Fruit fly (Drosophila melanogaster) whole organism, embryonic: Measurements from ENCODE around the gene Dnaaf4.

ENCODE experiments used
- Aef1 ChIP-seq: fragments of 200-800 bp; sonication (Bioruptor generic); IDR thresholded peaks from 3 replicates; pipeline ENCODE4 v1.3.6; 2022; ENCODE audit warnings: missing biosample characterization, missing genetic modification characterization
- Atf3 ChIP-seq: fragments of 200-800 bp; sonication (Bioruptor generic); optimal IDR thresholded peaks from 3 replicates; lab custom pipeline; 2016; ENCODE audit warnings: missing biosample characterization, missing genetic modification characterization
- BEAF-32 ChIP-seq: fragments of 200-800 bp; sonication (Bioruptor generic); optimal IDR thresholded peaks from 3 replicates; lab custom pipeline; 2017; ENCODE audit warnings: missing biosample characterization, missing genetic modification characterization, mild to moderate bottlenecking, moderate library complexity, missing genetic modification reagents
- CG10209 ChIP-seq: fragments of 200-800 bp; sonication (Bioruptor generic); optimal IDR thresholded peaks from 3 replicates; lab custom pipeline; 2017; ENCODE audit warnings: missing biosample characterization, mild to moderate bottlenecking, missing genetic modification characterization, missing genetic modification reagents
- CG10267 ChIP-seq: fragments of 200-800 bp; sonication (Bioruptor generic); optimal IDR thresholded peaks from 2 replicates; lab custom pipeline; 2018; ENCODE audit warnings: missing biosample characterization, mild to moderate bottlenecking, missing genetic modification characterization, moderate library complexity
- CG10321 ChIP-seq: fragments of 200-800 bp; sonication (Bioruptor generic); IDR thresholded peaks from 2 replicates; pipeline ENCODE4 v1.3.6; 2022; ENCODE audit warnings: missing biosample characterization, missing genetic modification characterization
- CG12155 ChIP-seq: fragments of 200-800 bp; sonication (Bioruptor generic); optimal IDR thresholded peaks from 3 replicates; lab custom pipeline; 2016; ENCODE audit warnings: missing biosample characterization, missing genetic modification characterization
- CG13624 ChIP-seq: fragments of 200-800 bp; sonication (Bioruptor generic); optimal IDR thresholded peaks from 2 replicates; lab custom pipeline; 2016; ENCODE audit warnings: missing biosample characterization, missing genetic modification characterization
- CG14014 ChIP-seq: fragments of 200-800 bp; sonication (Bioruptor generic); IDR thresholded peaks from 2 replicates; pipeline ENCODE4 v1.3.6; 2022; ENCODE audit warnings: missing biosample characterization, missing genetic modification characterization
- CG15073 ChIP-seq: fragments of 200-800 bp; sonication (Bioruptor generic); optimal IDR thresholded peaks from 2 replicates; lab custom pipeline; 2016; ENCODE audit warnings: missing biosample characterization, missing genetic modification characterization
- CG1602 ChIP-seq: fragments of 200-800 bp; sonication (Bioruptor generic); optimal IDR thresholded peaks from 3 replicates; lab custom pipeline; 2016; ENCODE audit warnings: missing biosample characterization, missing genetic modification characterization
- CG17328 ChIP-seq: fragments of 200-800 bp; sonication (Bioruptor generic); IDR thresholded peaks from 2 replicates; pipeline ENCODE4 v1.3.6; 2022; ENCODE audit warnings: missing biosample characterization, missing genetic modification characterization
- CG18599 ChIP-seq: fragments of 200-800 bp; sonication (Bioruptor generic); optimal IDR thresholded peaks from 3 replicates; lab custom pipeline; 2017; ENCODE audit warnings: missing biosample characterization, missing genetic modification characterization, mild to moderate bottlenecking, moderate library complexity, missing genetic modification reagents
- CG2120 ChIP-seq: fragments of 200-800 bp; sonication (Bioruptor generic); optimal IDR thresholded peaks from 3 replicates; lab custom pipeline; 2016; ENCODE audit warnings: missing biosample characterization, missing genetic modification characterization
- CG30403 ChIP-seq: fragments of 200-800 bp; sonication (Bioruptor generic); optimal IDR thresholded peaks from 3 replicates; lab custom pipeline; 2016; ENCODE audit warnings: missing biosample characterization, missing genetic modification characterization
- CG5180 ChIP-seq: fragments of 200-800 bp; sonication (Bioruptor generic); optimal IDR thresholded peaks from 3 replicates; lab custom pipeline; 2017; ENCODE audit warnings: missing biosample characterization, missing genetic modification characterization, mild to moderate bottlenecking, moderate library complexity, missing genetic modification reagents
- CG6254 ChIP-seq: fragments of 200-800 bp; sonication (Bioruptor generic); optimal IDR thresholded peaks from 3 replicates; lab custom pipeline; 2017; ENCODE audit warnings: mild to moderate bottlenecking, missing biosample characterization, missing genetic modification reagents, missing genetic modification characterization
- CG6689 ChIP-seq: fragments of 200-800 bp; sonication (Bioruptor generic); IDR thresholded peaks from 2 replicates; pipeline ENCODE4 v1.3.6; 2022; ENCODE audit warnings: missing biosample characterization, missing genetic modification characterization
- D19B ChIP-seq: fragments of 200-800 bp; sonication (Bioruptor generic); optimal IDR thresholded peaks from 2 replicates; lab custom pipeline; 2017; ENCODE audit warnings: missing biosample characterization, mild to moderate bottlenecking, missing genetic modification characterization
- Dek ChIP-seq: fragments of 200-800 bp; sonication (Bioruptor generic); optimal IDR thresholded peaks from 3 replicates; lab custom pipeline; 2019; ENCODE audit warnings: missing biosample characterization, mild to moderate bottlenecking, missing genetic modification characterization, moderate library complexity
- Drgx ChIP-seq: fragments of 200-800 bp; sonication (Bioruptor generic); IDR thresholded peaks from 2 replicates; pipeline ENCODE4 v1.3.6; 2022; ENCODE audit warnings: missing biosample characterization, missing genetic modification characterization
- Eip74EF ChIP-seq, 2 experiments: fragments of 200-800 bp in 1 of 2; fragments of >200 bp in 1 of 2; sonication (Bioruptor generic) in 1 of 2; optimal IDR thresholded peaks; 2 replicates each; lab custom pipeline; 2017 to 2019; ENCODE audit warnings: missing biosample characterization in 2 of 2, missing genetic modification characterization in 2 of 2, mild to moderate bottlenecking in 1 of 2, moderate library complexity in 1 of 2
- Jarid2 ChIP-seq: fragments of 200-800 bp; sonication (Bioruptor generic); optimal IDR thresholded peaks from 3 replicates; lab custom pipeline; 2017; ENCODE audit warnings: mild to moderate bottlenecking, missing biosample characterization, missing genetic modification reagents, missing genetic modification characterization
- Lim3 ChIP-seq: fragments of 200-800 bp; sonication (Bioruptor generic); IDR thresholded peaks from 2 replicates; pipeline ENCODE4 v1.3.6; 2022; ENCODE audit warnings: missing biosample characterization, missing genetic modification characterization
- Med ChIP-seq: fragments of 200-800 bp; sonication (Bioruptor generic); peaks from one replicate; lab custom pipeline; 2016; ENCODE audit warnings: missing biosample characterization, missing genetic modification characterization, mild to moderate bottlenecking, inconsistent platforms, moderate library complexity
- Meics ChIP-seq: fragments of 200-800 bp; sonication (Bioruptor generic); optimal IDR thresholded peaks from 2 replicates; lab custom pipeline; 2017; ENCODE audit warnings: missing biosample characterization, mild to moderate bottlenecking, missing genetic modification characterization
- Optix ChIP-seq: fragments of 200-800 bp; sonication (Bioruptor generic); IDR thresholded peaks from 3 replicates; pipeline ENCODE4 v1.3.6; 2022; ENCODE audit warnings: missing biosample characterization, missing genetic modification characterization
- Trl ChIP-seq, 3 experiments: fragments of >200 bp in 2 of 3; fragments of 200-800 bp in 1 of 3; sonication (Bioruptor generic) in 1 of 3; optimal IDR thresholded peaks; 2 replicates in 1 of 3; 3 replicates in 2 of 3; lab custom pipeline; 2016 to 2017; ENCODE audit warnings: missing biosample characterization in 1 of 3, missing genetic modification characterization in 1 of 3
- Usf ChIP-seq: fragments of 200-800 bp; sonication (Bioruptor generic); optimal IDR thresholded peaks from 2 replicates; lab custom pipeline; 2017; ENCODE audit warnings: missing genotype, missing biosample characterization, missing genetic modification characterization
- ase ChIP-seq: fragments of 200-800 bp; sonication (Bioruptor generic); IDR thresholded peaks from 3 replicates; pipeline ENCODE4 v1.3.6; 2022; ENCODE audit warnings: missing biosample characterization, missing genetic modification characterization
- az2 ChIP-seq: fragments of 200-800 bp; sonication (Bioruptor generic); optimal IDR thresholded peaks from 3 replicates; lab custom pipeline; 2016; ENCODE audit warnings: missing biosample characterization, missing genetic modification characterization
- bsh ChIP-seq, 2 experiments: fragments of 200-800 bp; sonication (Bioruptor generic); optimal IDR thresholded peaks; 2 replicates each; lab custom pipeline; 2017 to 2018; ENCODE audit warnings: mild to moderate bottlenecking in 2 of 2, missing biosample characterization in 2 of 2, missing genetic modification characterization in 2 of 2, moderate library complexity in 1 of 2
- chif ChIP-seq, 2 experiments: fragments of 200-800 bp; sonication (Bioruptor generic); optimal IDR thresholded peaks; 3 replicates each; lab custom pipeline; 2016; ENCODE audit warnings: missing biosample characterization in 2 of 2, missing genetic modification characterization in 2 of 2
- chm ChIP-seq: fragments of 200-800 bp; sonication (Bioruptor generic); IDR thresholded peaks from 2 replicates; pipeline ENCODE4 v1.3.6; 2022; ENCODE audit warnings: missing biosample characterization, missing genetic modification characterization
- corto ChIP-seq: fragments of 200-800 bp; sonication (Bioruptor generic); optimal IDR thresholded peaks from 2 replicates; lab custom pipeline; 2016; ENCODE audit warnings: missing biosample characterization, mild to moderate bottlenecking, missing genetic modification characterization, moderate library complexity
- esg ChIP-seq: fragments of 200-800 bp; sonication (Bioruptor generic); conservative IDR thresholded peaks from 2 replicates; pipeline ENCODE4 v1.3.6; 2022; ENCODE audit warnings: missing biosample characterization, missing genetic modification characterization
- eve ChIP-seq, 2 experiments: fragments of >200 bp; optimal IDR thresholded peaks; 2 replicates each; lab custom pipeline; 2017; ENCODE audit warnings: missing biosample characterization in 2 of 2, missing genetic modification characterization in 2 of 2
- exex ChIP-seq: fragments of 200-800 bp; sonication (Bioruptor generic); optimal IDR thresholded peaks from 4 replicates; lab custom pipeline; 2018; ENCODE audit warnings: missing biosample characterization, mild to moderate bottlenecking, missing genetic modification characterization, moderate library complexity
- lab ChIP-seq: fragments of 200-800 bp; sonication (Bioruptor generic); optimal IDR thresholded peaks from 3 replicates; lab custom pipeline; 2017; ENCODE audit warnings: missing biosample characterization, missing genetic modification characterization, mild to moderate bottlenecking, moderate library complexity, missing genetic modification reagents
- lbe ChIP-seq: fragments of 200-800 bp; sonication (Bioruptor generic); optimal IDR thresholded peaks from 2 replicates; lab custom pipeline; 2016; ENCODE audit warnings: missing biosample characterization, mild to moderate bottlenecking, missing genetic modification characterization
- lola ChIP-seq, 3 experiments: fragments of >200 bp in 2 of 3; fragments of 200-800 bp in 1 of 3; sonication (Bioruptor generic) in 1 of 3; optimal IDR thresholded peaks; 2 replicates each; lab custom pipeline; 2017 to 2019; ENCODE audit warnings: missing biosample characterization in 3 of 3, missing genetic modification characterization in 3 of 3, mild to moderate bottlenecking in 1 of 3, moderate library complexity in 1 of 3
- luna ChIP-seq: fragments of 200-800 bp; sonication (Bioruptor generic); optimal IDR thresholded peaks from 2 replicates; lab custom pipeline; 2016; ENCODE audit warnings: missing biosample characterization, missing genetic modification characterization
- mam ChIP-seq: fragments of 200-800 bp; sonication (Bioruptor generic); optimal IDR thresholded peaks from 3 replicates; lab custom pipeline; 2016; ENCODE audit warnings: missing biosample characterization, missing genetic modification characterization
- psq ChIP-seq: fragments of 200-800 bp; sonication (Bioruptor generic); optimal IDR thresholded peaks from 2 replicates; lab custom pipeline; 2017; ENCODE audit warnings: missing biosample characterization, missing genetic modification characterization
- repo ChIP-seq: fragments of 200-800 bp; sonication (Bioruptor generic); optimal IDR thresholded peaks from 2 replicates; lab custom pipeline; 2016; ENCODE audit warnings: missing biosample characterization, missing genetic modification characterization
- sens ChIP-seq: fragments of 200-800 bp; sonication (Bioruptor generic); peaks from one replicate; lab custom pipeline; 2016; ENCODE audit warnings: missing biosample characterization, missing genetic modification characterization
- seq ChIP-seq: fragments of 200-800 bp; sonication (Bioruptor generic); IDR thresholded peaks from 2 replicates; pipeline ENCODE4 v1.3.6; 2022; ENCODE audit warnings: missing biosample characterization, missing genetic modification characterization
- trh ChIP-seq: fragments of 200-800 bp; sonication (Bioruptor generic); optimal IDR thresholded peaks from 2 replicates; lab custom pipeline; 2016; ENCODE audit warnings: missing biosample characterization, missing genetic modification characterization

The Dnaaf4 gene

DNA sequence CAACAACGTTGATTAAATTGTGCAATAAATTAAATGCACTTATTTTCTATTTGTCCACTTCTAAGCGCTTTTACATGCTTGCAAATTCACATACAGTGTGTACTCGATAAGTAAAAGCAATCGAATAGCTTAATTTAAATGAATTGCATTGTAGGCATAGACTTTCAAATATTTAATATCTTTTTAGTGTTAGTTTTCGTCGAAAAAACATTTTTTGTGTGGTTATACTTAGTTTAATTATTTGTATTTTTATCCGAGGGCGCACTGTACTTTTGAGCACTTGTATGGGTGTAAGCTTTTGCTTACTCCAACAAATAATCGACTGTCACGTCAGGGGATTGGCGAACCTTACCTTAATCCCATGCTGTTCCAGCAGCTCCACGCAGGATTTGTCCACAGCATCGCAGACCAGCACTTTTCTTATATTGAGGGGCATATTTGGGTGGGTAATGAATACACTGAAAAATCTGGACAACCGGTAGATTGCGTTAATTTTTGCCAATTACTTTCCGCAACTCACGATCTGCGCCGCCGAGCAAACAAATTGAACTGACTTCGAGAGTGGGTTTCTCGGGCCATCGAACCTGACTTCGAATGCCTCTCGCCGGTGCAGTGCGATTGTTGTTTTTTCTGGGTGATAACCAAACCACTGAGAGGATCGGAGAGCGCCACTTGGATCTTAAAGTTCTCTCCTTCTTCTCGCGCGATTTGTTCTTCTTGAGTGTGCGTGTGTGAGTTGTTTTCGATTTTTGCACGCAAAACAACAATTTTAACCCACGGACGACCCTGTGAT is 33.8 kb upstream of the Dnaaf4 start, which contains the start of gene CG6287:
Gene CG6287 (minus strand): TSS at position 556 of the 793 bp plus-strand sequence.
- TF ChIP-seq CG6254 (no peak), Eip74EF (GFP tag; optimal IDR thresholded peaks at IDR 0.05; lab: Kevin White, UChicago) (no peak), lab (GFP tag; lab: Kevin White, UChicago) (peak; percentile 32), Jarid2 (GFP tag; lab: Kevin White, UChicago) (no peak), repo (GFP tag; lab: Kevin White, UChicago) (no peak), Dek (no peak), corto (GFP tag; lab: Kevin White, UChicago) (peak; percentile 61), CG17328 (GFP tag; lab: Robert Waterston, UW) (peak; percentile 59; the same call in 1 of the 2 replicates), CG18599 (GFP tag; lab: Kevin White, UChicago) (peak; percentile 25), luna (GFP tag; lab: Kevin White, UChicago) (no peak), Drgx (GFP tag; lab: Robert Waterston, UW) (peak; percentile 97), lola (GFP tag; optimal IDR thresholded peaks at IDR 0.05; lab: Kevin White, UChicago) (no peak), psq (GFP tag; lab: Kevin White, UChicago) (no peak), CG30403 (peak; percentile 18), eve (GFP tag; optimal IDR thresholded peaks at IDR 0.05; lab: Kevin White, UChicago) (peak in 1 of 2 experiments; percentile 27), Trl (optimal IDR thresholded peaks at IDR 0.05; lab: Kevin White, UChicago) (peak in 1 of 2 experiments; percentile 19), Trl (GFP tag; optimal IDR thresholded peaks at IDR 0.05; lab: Kevin White, UChicago) (no peak), Usf (GFP tag; lab: Kevin White, UChicago) (peak; percentile 12), CG10321 (GFP tag; lab: Robert Waterston, UW) (0 out of 2 replicates have a peak, but pooled peaks have one; percentile 12), CG2120 (GFP tag; lab: Kevin White, UChicago) (peak; percentile 59), bsh (GFP tag; optimal IDR thresholded peaks at IDR 0.05; lab: Kevin White, UChicago) (peak in 1 of 2 experiments; percentile 64), CG15073 (no peak), Atf3 (no peak), trh (GFP tag; lab: Kevin White, UChicago) (no peak), esg (GFP tag; lab: Robert Waterston, UW) (0 out of 2 replicates have a peak, but pooled peaks have one; percentile 13), CG12155 (GFP tag; lab: Kevin White, UChicago) (peak; percentile 20), sens (GFP tag; lab: Kevin White, UChicago) (peak; percentile 51), lbe (peak; percentile 72), Meics (GFP tag; lab: Kevin White, UChicago) (peak; percentile 34), az2 (GFP tag; lab: Kevin White, UChicago) (peak; percentile 21), Med (GFP tag; lab: Kevin White, UChicago) (peak; percentile 63), BEAF-32 (GFP tag; lab: Kevin White, UChicago) (no peak), exex (tag; lab: Kevin White, UChicago) (no peak), mam (GFP tag; lab: Kevin White, UChicago) (peak; percentile 37), CG10267 (no peak), CG14014 (GFP tag; lab: Robert Waterston, UW) (0 out of 2 replicates have a peak, but pooled peaks have one; percentile 31), ase (GFP tag; lab: Robert Waterston, UW) (0 out of 3 replicates have a peak, but pooled peaks have one; percentile 26), Aef1 (GFP tag; lab: Robert Waterston, UW) (peak; percentile 43; the same call in 2 of the 3 replicates), CG13624 (peak; percentile 15), CG6689 (0 out of 2 replicates have a peak, but pooled peaks have one; percentile 7), Optix (GFP tag; lab: Robert Waterston, UW) (no peak), CG1602 (GFP tag; lab: Kevin White, UChicago) (peak; percentile 6), D19B (peak; percentile 2), seq (no peak), chm (GFP tag; lab: Robert Waterston, UW) (no peak), CG5180 (no peak), chif (GFP tag; optimal IDR thresholded peaks at IDR 0.05; lab: Kevin White, UChicago) (peak in 1 of 2 experiments; percentile 7), CG10209 (GFP tag; lab: Kevin White, UChicago) (peak; percentile 5), Lim3 (GFP tag; lab: Robert Waterston, UW) (no peak)
